Worm (Caenorhabditis elegans): ENCODE data around the gene tbc-12.

tbc-12 gene

ce11 chrX:2532357-2532756 lies at the start of gene tbc-12:
tbc-12 (minus strand) TSS chrX:2532457.
- TF ChIP-seq ztf-23 (GFP tag; IDR thresholded peaks at IDR 0.05) (no peak), T22C8.4 (GFP tag; IDR thresholded peaks at IDR 0.05) (no peak), klf-2 (GFP tag; conservative IDR thresholded peaks at IDR 0.05) (no peak), flt-1 (GFP tag; IDR thresholded peaks at IDR 0.05) (no peak), ztf-29 (GFP tag; IDR thresholded peaks at IDR 0.05) (no peak), med-1 (GFP tag; optimal IDR thresholded peaks at IDR 0.05; ENCODE audit: insufficient read depth) (no peak), ref-1 (GFP tag; conservative IDR thresholded peaks at IDR 0.05) (no peak), tab-1 (GFP tag; IDR thresholded peaks at IDR 0.05) (no peak), cog-1 (tag; optimal IDR thresholded peaks at IDR 0.05) (no peak)

ce11 chrX:2580524-2580981 lies 48.3 kb upstream of the tbc-12 start, which contains the start of gene H01M10.1:
H01M10.1 (minus strand) TSS chrX:2580574.
- TF ChIP-seq flt-1 (GFP tag; IDR thresholded peaks at IDR 0.05) (no peak), ref-1 (GFP tag; conservative IDR thresholded peaks at IDR 0.05) (no peak), ztf-23 (GFP tag; IDR thresholded peaks at IDR 0.05) (no peak), T22C8.4 (GFP tag; IDR thresholded peaks at IDR 0.05) (no peak), tab-1 (GFP tag; IDR thresholded peaks at IDR 0.05) (no peak), ztf-29 (GFP tag; IDR thresholded peaks at IDR 0.05) (no peak), cog-1 (tag; optimal IDR thresholded peaks at IDR 0.05) (no peak), med-1 (GFP tag; optimal IDR thresholded peaks at IDR 0.05; ENCODE audit: insufficient read depth) (no peak), klf-2 (GFP tag; conservative IDR thresholded peaks at IDR 0.05) (no peak)

- TF ChIP-seq cog-1 (tag; optimal IDR thresholded peaks at IDR 0.05) (no peak), ref-1 (GFP tag; conservative IDR thresholded peaks at IDR 0.05) (no peak), klf-2 (GFP tag; conservative IDR thresholded peaks at IDR 0.05) (no peak), tab-1 (GFP tag; IDR thresholded peaks at IDR 0.05) (no peak), flt-1 (GFP tag; IDR thresholded peaks at IDR 0.05) (no peak)
Observed at ce11 chrX:2577442-2577841, 45.2 kb upstream of the tbc-12 start, which contains the start of gene ttr-42. ttr-42 (plus strand) TSS chrX:2577742.

ce11 chrX:2572646-2573149 lies 40.4 kb upstream of the tbc-12 start, which contains the start of the genes ccd-5 and F52H2.1:
ccd-5 (minus strand) TSS chrX:2572653.
F52H2.1 (plus strand) TSS chrX:2573099.
- TF ChIP-seq klf-2 (GFP tag; conservative IDR thresholded peaks at IDR 0.05) (no peak), ref-1 (GFP tag; conservative IDR thresholded peaks at IDR 0.05) (no peak), tab-1 (GFP tag; IDR thresholded peaks at IDR 0.05) (no peak), flt-1 (GFP tag; IDR thresholded peaks at IDR 0.05) (no peak), T22C8.4 (GFP tag; IDR thresholded peaks at IDR 0.05) (no peak), cog-1 (tag; optimal IDR thresholded peaks at IDR 0.05) (no peak), med-1 (GFP tag; optimal IDR thresholded peaks at IDR 0.05; ENCODE audit: insufficient read depth) (no peak), ztf-23 (GFP tag; IDR thresholded peaks at IDR 0.05) (no peak), ztf-29 (GFP tag; IDR thresholded peaks at IDR 0.05) (no peak)

- no peak for TF ChIP-seq flt-1 (GFP tag; IDR thresholded peaks at IDR 0.05)
- no peak for TF ChIP-seq T22C8.4 (GFP tag; IDR thresholded peaks at IDR 0.05)
- no peak for TF ChIP-seq klf-2 (GFP tag; conservative IDR thresholded peaks at IDR 0.05)
- no peak for TF ChIP-seq ref-1 (GFP tag; conservative IDR thresholded peaks at IDR 0.05)
- TF ChIP-seq tab-1 (GFP tag; IDR thresholded peaks at IDR 0.05), result no peak
- TF ChIP-seq ztf-23 (GFP tag; IDR thresholded peaks at IDR 0.05), result no peak
Observed at ce11 chrX:2569040-2569439, 36.8 kb upstream of the tbc-12 start.

ce11 chrX:2567761-2568160 lies 35.5 kb upstream of the tbc-12 start:
- TF ChIP-seq T22C8.4 (GFP tag; IDR thresholded peaks at IDR 0.05) (no peak), klf-2 (GFP tag; conservative IDR thresholded peaks at IDR 0.05) (no peak), ztf-29 (GFP tag; IDR thresholded peaks at IDR 0.05) (no peak), flt-1 (GFP tag; IDR thresholded peaks at IDR 0.05) (no peak)

- TF ChIP-seq ref-1 (GFP tag; conservative IDR thresholded peaks at IDR 0.05) (no peak), tab-1 (GFP tag; IDR thresholded peaks at IDR 0.05) (no peak), ztf-23 (GFP tag; IDR thresholded peaks at IDR 0.05) (no peak), ztf-29 (GFP tag; IDR thresholded peaks at IDR 0.05) (no peak), med-1 (GFP tag; optimal IDR thresholded peaks at IDR 0.05; ENCODE audit: insufficient read depth) (no peak), klf-2 (GFP tag; conservative IDR thresholded peaks at IDR 0.05) (no peak), flt-1 (GFP tag; IDR thresholded peaks at IDR 0.05) (no peak), cog-1 (tag; optimal IDR thresholded peaks at IDR 0.05) (no peak)
Observed at ce11 chrX:2565308-2565773, 33.1 kb upstream of the tbc-12 start, which contains the start of gene F52H2.15. F52H2.15 (plus strand) TSS chrX:2565358.

ce11 chrX:2564047-2564446 lies 31.8 kb upstream of the tbc-12 start, which contains the start of gene dhcr-24:
dhcr-24 (minus strand) TSS chrX:2564147.
- TF ChIP-seq flt-1 (GFP tag; IDR thresholded peaks at IDR 0.05) (no peak), med-1 (GFP tag; optimal IDR thresholded peaks at IDR 0.05; ENCODE audit: insufficient read depth) (no peak), tab-1 (GFP tag; IDR thresholded peaks at IDR 0.05) (no peak), cog-1 (tag; optimal IDR thresholded peaks at IDR 0.05) (no peak), ztf-23 (GFP tag; IDR thresholded peaks at IDR 0.05) (no peak), ztf-29 (GFP tag; IDR thresholded peaks at IDR 0.05) (no peak), T22C8.4 (GFP tag; IDR thresholded peaks at IDR 0.05) (no peak), ref-1 (GFP tag; conservative IDR thresholded peaks at IDR 0.05) (no peak), klf-2 (GFP tag; conservative IDR thresholded peaks at IDR 0.05) (no peak)

ce11 chrX:2559979-2560378 lies 27.7 kb upstream of the tbc-12 start, which contains the start of gene F52H2.5:
F52H2.5 (minus strand) TSS chrX:2560079.
- TF ChIP-seq flt-1 (GFP tag; IDR thresholded peaks at IDR 0.05) (no peak), tab-1 (GFP tag; IDR thresholded peaks at IDR 0.05) (no peak), ztf-23 (GFP tag; IDR thresholded peaks at IDR 0.05) (no peak), ref-1 (GFP tag; conservative IDR thresholded peaks at IDR 0.05) (no peak), cog-1 (tag; optimal IDR thresholded peaks at IDR 0.05) (no peak), T22C8.4 (GFP tag; IDR thresholded peaks at IDR 0.05) (no peak), ztf-29 (GFP tag; IDR thresholded peaks at IDR 0.05) (no peak)

ce11 chrX:2559399-2559798 lies 27.1 kb upstream of the tbc-12 start:
- no peak for TF ChIP-seq ref-1 (GFP tag; conservative IDR thresholded peaks at IDR 0.05)
- no peak for TF ChIP-seq T22C8.4 (GFP tag; IDR thresholded peaks at IDR 0.05)
- TF ChIP-seq klf-2 (GFP tag; conservative IDR thresholded peaks at IDR 0.05), result 0 out of 2 replicates have a peak, but pooled peaks have one; percentile 32
- no peak for TF ChIP-seq tab-1 (GFP tag; IDR thresholded peaks at IDR 0.05)
- no peak for TF ChIP-seq cog-1 (tag; optimal IDR thresholded peaks at IDR 0.05)
- 0 out of 2 replicates have a peak, but pooled peaks have one; percentile 30 for TF ChIP-seq flt-1 (GFP tag; IDR thresholded peaks at IDR 0.05)
- no peak for TF ChIP-seq ztf-23 (GFP tag; IDR thresholded peaks at IDR 0.05)
- TF ChIP-seq ztf-29 (GFP tag; IDR thresholded peaks at IDR 0.05), result no peak
- no peak for TF ChIP-seq med-1 (GFP tag; optimal IDR thresholded peaks at IDR 0.05; ENCODE audit: insufficient read depth)

All from whole organism, midembryonic.